Fruit fly (Drosophila melanogaster): ENCODE results near the gene Sec3.

dm6 chr3L:17421319-17421718 is 3.7 kb downstream of the Sec3 start, which contains the start of gene blot:
- TF ChIP-seq CG10631 (GFP tag; optimal IDR thresholded peaks at IDR 0.05) = no peak
- TF ChIP-seq Eip78C (GFP tag) = no peak
- TF ChIP-seq Gug (GFP tag; IDR thresholded peaks at IDR 0.05) = no peak
- TF ChIP-seq CG11902 (GFP tag; optimal IDR thresholded peaks at IDR 0.05) = no peak
